Worm (Caenorhabditis elegans) whole organism, early embryonic: ENCODE measurements around the gene srj-32.

Source experiments
- ama-1 ChIP-seq: fragments of 150-350 bp; optimal IDR thresholded peaks from 2 replicates; lab custom pipeline; 2014
- flt-1 ChIP-seq: fragments of 200-800 bp; sonication (Bioruptor generic); IDR thresholded peaks from 2 replicates; pipeline ENCODE4 v1.3.6; 2022; ENCODE audit warnings: missing genetic modification characterization, missing compliant biosample characterization
- hmg-4 ChIP-seq: fragments of 200-800 bp; sonication (Bioruptor generic); optimal IDR thresholded peaks from 2 replicates; lab custom pipeline; 2018; ENCODE audit warnings: mild to moderate bottlenecking, missing genetic modification characterization, missing compliant biosample characterization

ce11 chrV:7343522-7343921 is 46.4 kb upstream of the srj-32 start, which contains the start of gene srh-244:
- TF ChIP-seq flt-1 (no peak), hmg-4 (GFP tag; lab: Kevin White, UChicago) (no peak), ama-1 (lab: Kevin White, UChicago) (no peak)
